Fruit fly (Drosophila melanogaster) whole organism, embryonic: ENCODE results near the gene CG14960.
A peak's percentile ranks its signal among the peaks of the same experiment; 100 is the strongest.

Experiments used
- Antp ChIP-seq: fragments of 200-800 bp; sonication (Bioruptor generic); optimal IDR thresholded peaks from 3 replicates; lab custom pipeline; 2016; ENCODE audit warnings: missing biosample characterization, missing genetic modification characterization
- Asciz ChIP-seq: fragments of 200-800 bp; sonication (Bioruptor generic); optimal IDR thresholded peaks from 2 replicates; lab custom pipeline; 2017; ENCODE audit warnings: missing biosample characterization, mild to moderate bottlenecking, missing genetic modification characterization, missing genetic modification reagents
- B-H2 ChIP-seq: fragments of 200-800 bp; sonication (Bioruptor generic); optimal IDR thresholded peaks from 2 replicates; lab custom pipeline; 2018; ENCODE audit warnings: missing biosample characterization, mild to moderate bottlenecking, missing genetic modification characterization
- C15 ChIP-seq: fragments of 200-800 bp; sonication (Bioruptor generic); IDR thresholded peaks from 3 replicates; pipeline ENCODE4 v1.3.6; 2022; ENCODE audit warnings: missing biosample characterization, missing genetic modification characterization
- CG10431 ChIP-seq: fragments of 200-800 bp; sonication (Bioruptor generic); optimal IDR thresholded peaks from 3 replicates; lab custom pipeline; 2018; ENCODE audit warnings: missing biosample characterization, mild to moderate bottlenecking, missing genetic modification characterization
- CG12071 ChIP-seq: fragments of 200-800 bp; sonication (Bioruptor generic); optimal IDR thresholded peaks from 3 replicates; lab custom pipeline; 2018; ENCODE audit warnings: missing biosample characterization, mild to moderate bottlenecking, missing genetic modification characterization
- CG14441 ChIP-seq: fragments of 200-800 bp; sonication (Bioruptor generic); IDR thresholded peaks from 2 replicates; pipeline ENCODE4 v1.3.6; 2022; ENCODE audit warnings: missing biosample characterization, missing genetic modification characterization
- CG15479 ChIP-seq: fragments of 200-800 bp; sonication (Bioruptor generic); optimal IDR thresholded peaks from 3 replicates; lab custom pipeline; 2019; ENCODE audit warnings: missing biosample characterization, mild to moderate bottlenecking, missing genetic modification characterization, moderate library complexity
- CG1602 ChIP-seq: fragments of 200-800 bp; sonication (Bioruptor generic); optimal IDR thresholded peaks from 3 replicates; lab custom pipeline; 2016; ENCODE audit warnings: missing biosample characterization, missing genetic modification characterization
- CG18262 ChIP-seq: fragments of 200-800 bp; optimal IDR thresholded peaks from 3 replicates; lab custom pipeline; 2019; ENCODE audit warnings: missing biosample characterization, mild to moderate bottlenecking, missing genetic modification characterization, moderate library complexity
- CG1832 ChIP-seq: fragments of 200-800 bp; sonication (Bioruptor generic); optimal IDR thresholded peaks from 2 replicates; lab custom pipeline; 2017; ENCODE audit warnings: missing biosample characterization, mild to moderate bottlenecking, missing genetic modification characterization, inconsistent platforms
- CG2199 ChIP-seq: fragments of 200-800 bp; sonication (Bioruptor generic); IDR thresholded peaks from 3 replicates; pipeline ENCODE4 v1.3.6; 2022; ENCODE audit warnings: missing biosample characterization, missing genetic modification characterization
- CG2712 ChIP-seq: fragments of 200-800 bp; optimal IDR thresholded peaks from 3 replicates; lab custom pipeline; 2019; ENCODE audit warnings: missing biosample characterization, mild to moderate bottlenecking, missing genetic modification characterization, moderate library complexity
- CG32772 ChIP-seq: fragments of 200-800 bp; sonication (Bioruptor generic); IDR thresholded peaks from 2 replicates; pipeline ENCODE4 v1.3.6; 2022; ENCODE audit warnings: missing biosample characterization, missing genetic modification characterization
- CG3281 ChIP-seq: fragments of 200-800 bp; sonication (Bioruptor generic); optimal IDR thresholded peaks from 3 replicates; lab custom pipeline; 2017; ENCODE audit warnings: missing biosample characterization, mild to moderate bottlenecking, missing genetic modification characterization
- CG42726 ChIP-seq: fragments of 200-800 bp; sonication (Bioruptor generic); IDR thresholded peaks from 2 replicates; pipeline ENCODE4 v1.3.6; 2022; ENCODE audit warnings: missing biosample characterization, missing genetic modification characterization; ENCODE audit not compliant: partially characterized antibody
- CG43689 ChIP-seq: fragments of 200-800 bp; sonication (Bioruptor generic); IDR thresholded peaks from 2 replicates; pipeline ENCODE4 v1.3.6; 2022; ENCODE audit warnings: missing biosample characterization, missing genetic modification characterization
- CG4617 ChIP-seq: fragments of 200-800 bp; sonication (Bioruptor generic); optimal IDR thresholded peaks from 3 replicates; lab custom pipeline; 2016; ENCODE audit warnings: missing biosample characterization, missing genetic modification characterization, borderline replicate concordance
- CG4854 ChIP-seq: fragments of 200-800 bp; sonication (Bioruptor generic); optimal IDR thresholded peaks from 2 replicates; lab custom pipeline; 2016; ENCODE audit warnings: missing biosample characterization, missing genetic modification characterization, inconsistent platforms
- CG6272 ChIP-seq: fragments of 200-800 bp; sonication (Bioruptor generic); IDR thresholded peaks from 2 replicates; pipeline ENCODE4 v1.3.6; 2022; ENCODE audit warnings: missing biosample characterization, missing genetic modification characterization
- CG6791 ChIP-seq: fragments of 200-800 bp; sonication (Bioruptor generic); IDR thresholded peaks from 3 replicates; pipeline ENCODE4 v1.3.6; 2022; ENCODE audit warnings: missing biosample characterization, missing genetic modification characterization; ENCODE audit not compliant: partially characterized antibody
- CG7372 ChIP-seq: fragments of 200-800 bp; sonication (Bioruptor generic); IDR thresholded peaks from 2 replicates; pipeline ENCODE4 v1.3.6; 2022; ENCODE audit warnings: missing biosample characterization, missing genetic modification characterization
- CG7786 ChIP-seq: fragments of 200-800 bp; sonication (Bioruptor generic); optimal IDR thresholded peaks from 2 replicates; lab custom pipeline; 2016; ENCODE audit warnings: missing biosample characterization, missing genetic modification characterization
- CG9215 ChIP-seq: fragments of 200-800 bp; sonication (Bioruptor generic); IDR thresholded peaks from 2 replicates; pipeline ENCODE4 v1.3.6; 2022; ENCODE audit warnings: missing biosample characterization, missing genetic modification characterization
- CG9437 ChIP-seq: fragments of 200-800 bp; sonication (Bioruptor generic); optimal IDR thresholded peaks from 2 replicates; lab custom pipeline; 2018; ENCODE audit warnings: missing biosample characterization, mild to moderate bottlenecking, missing genetic modification characterization
- CG9932 ChIP-seq: fragments of 200-800 bp; sonication (Bioruptor generic); IDR thresholded peaks from 2 replicates; pipeline ENCODE4 v1.3.6; 2022; ENCODE audit warnings: missing biosample characterization, missing genetic modification characterization
- Hr39 ChIP-seq: fragments of >200 bp; optimal IDR thresholded peaks from 2 replicates; lab custom pipeline; 2017
- Nf-YC ChIP-seq: fragments of 200-800 bp; optimal IDR thresholded peaks from 3 replicates; lab custom pipeline; 2019; ENCODE audit warnings: missing biosample characterization, mild to moderate bottlenecking, missing genetic modification characterization, moderate library complexity
- Pdp1 ChIP-seq, 2 experiments: fragments of 200-800 bp; sonication (Bioruptor generic); optimal IDR thresholded peaks; 3 replicates each; lab custom pipeline; 2016; ENCODE audit warnings: missing biosample characterization in 2 of 2, missing genetic modification characterization in 2 of 2, mild to moderate bottlenecking in 1 of 2, moderate library complexity in 1 of 2
- ash1 ChIP-seq: fragments of 200-800 bp; sonication (Bioruptor generic); optimal IDR thresholded peaks from 2 replicates; lab custom pipeline; 2018; ENCODE audit warnings: missing biosample characterization, mild to moderate bottlenecking, missing genetic modification characterization
- cas ChIP-seq: fragments of 200-800 bp; sonication (Bioruptor generic); IDR thresholded peaks from 2 replicates; pipeline ENCODE4 v1.3.6; 2022; ENCODE audit warnings: missing biosample characterization, missing genetic modification characterization
- chinmo ChIP-seq: fragments of 200-800 bp; sonication (Bioruptor generic); IDR thresholded peaks from 4 replicates; pipeline ENCODE4 v1.3.6; 2022; ENCODE audit warnings: missing biosample characterization, missing genetic modification characterization; ENCODE audit not compliant: partially characterized antibody
- chm ChIP-seq: fragments of 200-800 bp; sonication (Bioruptor generic); IDR thresholded peaks from 2 replicates; pipeline ENCODE4 v1.3.6; 2022; ENCODE audit warnings: missing biosample characterization, missing genetic modification characterization
- chn ChIP-seq: fragments of 200-800 bp; sonication (Bioruptor generic); optimal IDR thresholded peaks from 2 replicates; lab custom pipeline; 2016; ENCODE audit warnings: missing biosample characterization, missing genetic modification characterization
- ewg ChIP-seq: fragments of 200-800 bp; sonication (Bioruptor generic); optimal IDR thresholded peaks from 3 replicates; lab custom pipeline; 2017; ENCODE audit warnings: mild to moderate bottlenecking, missing biosample characterization, missing genetic modification reagents, missing genetic modification characterization
- gfzf ChIP-seq: fragments of 200-800 bp; sonication (Bioruptor generic); optimal IDR thresholded peaks from 2 replicates; lab custom pipeline; 2016; ENCODE audit warnings: missing biosample characterization, mild to moderate bottlenecking, missing genetic modification characterization, moderate library complexity
- jumu ChIP-seq: fragments of 200-800 bp; sonication (Bioruptor generic); optimal IDR thresholded peaks from 3 replicates; lab custom pipeline; 2016; ENCODE audit warnings: missing biosample characterization, missing genetic modification characterization
- kni ChIP-seq: fragments of 200-800 bp; sonication (Bioruptor generic); optimal IDR thresholded peaks from 3 replicates; lab custom pipeline; 2017; ENCODE audit warnings: mild to moderate bottlenecking, missing biosample characterization, missing genetic modification reagents, missing genetic modification characterization
- lilli ChIP-seq: fragments of 200-800 bp; sonication (Bioruptor generic); optimal IDR thresholded peaks from 3 replicates; lab custom pipeline; 2016; ENCODE audit warnings: missing biosample characterization, missing genetic modification characterization
- pfk ChIP-seq: fragments of 200-800 bp; sonication (Bioruptor generic); optimal IDR thresholded peaks from 2 replicates; lab custom pipeline; 2018; ENCODE audit warnings: missing biosample characterization, mild to moderate bottlenecking, missing genetic modification characterization, moderate library complexity
- psq ChIP-seq: fragments of 200-800 bp; sonication (Bioruptor generic); optimal IDR thresholded peaks from 2 replicates; lab custom pipeline; 2017; ENCODE audit warnings: missing biosample characterization, missing genetic modification characterization
- sens-2 ChIP-seq: fragments of 200-800 bp; sonication (Bioruptor generic); IDR thresholded peaks from 2 replicates; pipeline ENCODE4 v1.3.6; 2022; ENCODE audit warnings: missing biosample characterization, missing genetic modification characterization
- sima ChIP-seq: fragments of 200-800 bp; sonication (Bioruptor generic); optimal IDR thresholded peaks from 2 replicates; lab custom pipeline; 2016; ENCODE audit warnings: missing biosample characterization, missing genetic modification characterization
- slp2 ChIP-seq: fragments of 200-800 bp; sonication (Bioruptor generic); optimal IDR thresholded peaks from 2 replicates; lab custom pipeline; 2016; ENCODE audit warnings: missing biosample characterization, missing genetic modification characterization
- sna ChIP-seq: fragments of 200-800 bp; sonication (Bioruptor generic); IDR thresholded peaks from 2 replicates; pipeline ENCODE4 v1.3.6; 2022; ENCODE audit warnings: missing biosample characterization, missing genetic modification characterization; ENCODE audit not compliant: partially characterized antibody
- sob ChIP-seq: fragments of 200-800 bp; sonication (Bioruptor generic); IDR thresholded peaks from 2 replicates; pipeline ENCODE4 v1.3.6; 2022; ENCODE audit warnings: missing biosample characterization, missing genetic modification characterization
- stc ChIP-seq: fragments of 200-800 bp; sonication (Bioruptor generic); IDR thresholded peaks from 2 replicates; pipeline ENCODE4 v1.3.6; 2022; ENCODE audit warnings: missing biosample characterization, missing genetic modification characterization
- sug ChIP-seq: fragments of 200-800 bp; optimal IDR thresholded peaks from 2 replicates; lab custom pipeline; 2019; ENCODE audit warnings: missing biosample characterization, mild to moderate bottlenecking, missing genetic modification characterization, moderate library complexity
- twi ChIP-seq: fragments of 200-800 bp; optimal IDR thresholded peaks from 2 replicates; lab custom pipeline; 2019; ENCODE audit warnings: missing biosample characterization, mild to moderate bottlenecking, missing genetic modification characterization, moderate library complexity
- zen ChIP-seq: fragments of 200-800 bp; sonication (Bioruptor generic); optimal IDR thresholded peaks from 3 replicates; lab custom pipeline; 2018; ENCODE audit warnings: missing biosample characterization, mild to moderate bottlenecking, missing genetic modification characterization, moderate library complexity

Gene CG14960

DNA sequence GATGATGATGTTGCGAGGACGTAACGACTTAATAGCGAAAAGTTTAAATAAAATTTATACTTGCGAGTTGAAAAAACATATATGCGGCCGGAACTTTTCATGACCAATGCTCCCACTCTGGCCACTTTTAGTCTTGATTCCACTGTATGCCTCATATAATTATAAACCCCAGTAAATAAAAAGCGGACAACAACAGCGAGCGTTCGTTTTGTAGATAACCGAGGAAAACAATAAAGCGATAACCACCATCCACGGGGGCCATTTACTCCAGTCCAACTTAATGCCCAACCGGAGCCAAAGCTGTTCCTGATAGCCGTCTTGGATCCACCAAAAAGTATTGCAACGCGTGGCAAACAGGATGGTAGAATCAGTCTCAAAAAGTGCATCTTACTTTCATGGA is 34.5 kb upstream of the CG14960 start (continued):
- TF ChIP-seq CG6791: no peak
- TF ChIP-seq CG9437 (GFP tag; lab: Kevin White, UChicago): no peak
- TF ChIP-seq CG7786: no peak
- no peak for TF ChIP-seq Hr39 (lab: Kevin White, UChicago)
- no peak for TF ChIP-seq kni
- TF ChIP-seq CG2199 (GFP tag; lab: Robert Waterston, UW): peak; percentile 64; the same call in 1 of the 3 replicates
- TF ChIP-seq sug (tag; lab: Kevin White, UChicago): peak; percentile 91
- TF ChIP-seq ewg (GFP tag; lab: Kevin White, UChicago): no peak
- peak; percentile 31 for TF ChIP-seq B-H2 (GFP tag; lab: Kevin White, UChicago)
- TF ChIP-seq CG4617 (GFP tag; lab: Kevin White, UChicago): no peak
- no peak for TF ChIP-seq chinmo (GFP tag; lab: Robert Waterston, UW)
- TF ChIP-seq CG32772 (GFP tag; lab: Robert Waterston, UW): no peak
- TF ChIP-seq CG7372 (GFP tag; lab: Robert Waterston, UW): no peak
- no peak for TF ChIP-seq jumu (GFP tag; lab: Kevin White, UChicago)
- peak; percentile 25; the same call in 1 of the 2 replicates for TF ChIP-seq sob (GFP tag; lab: Robert Waterston, UW)
- no peak for TF ChIP-seq sna (GFP tag; lab: Robert Waterston, UW)
- no peak for TF ChIP-seq C15
- TF ChIP-seq sima: no peak
- TF ChIP-seq Asciz (GFP tag; lab: Kevin White, UChicago): no peak

DNA sequence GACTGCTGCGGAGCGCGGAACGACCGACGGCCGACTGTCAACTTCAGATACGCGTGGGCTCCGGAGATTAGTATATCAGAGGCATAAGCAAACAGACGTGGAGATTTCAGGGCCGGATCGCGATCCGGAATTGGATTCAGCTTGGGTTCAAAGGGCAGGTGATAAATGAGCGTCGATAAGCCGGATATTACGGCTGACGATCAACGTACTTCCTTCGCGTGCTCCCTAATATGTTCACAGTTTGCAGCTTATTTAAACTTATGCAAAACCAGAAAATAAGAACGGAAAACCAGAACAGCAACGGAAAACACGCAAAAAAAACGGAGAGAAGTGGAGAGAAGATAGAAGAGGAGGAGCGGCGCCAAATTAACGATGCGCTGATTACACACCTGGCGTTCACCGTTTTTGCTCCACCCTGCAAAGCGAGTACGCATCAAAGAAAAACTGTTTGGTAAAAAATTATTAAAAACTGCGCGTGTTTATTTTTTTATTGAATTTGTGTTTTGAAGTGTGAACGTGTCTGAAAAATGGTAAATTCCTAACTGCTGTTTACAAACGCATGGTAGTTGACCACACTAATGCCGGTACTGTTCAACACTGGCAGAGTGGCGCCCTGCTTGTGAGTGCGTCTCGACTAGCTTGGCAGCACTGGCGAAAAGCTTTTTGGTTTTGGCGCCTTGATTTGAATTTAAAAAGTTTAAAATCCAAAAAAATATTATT is 31.6 kb upstream of the CG14960 start, which contains the start of gene CG17746:
Gene CG17746 (minus strand): TSS at position 546 of the 720 bp plus-strand sequence.
- no peak for TF ChIP-seq CG42726
- TF ChIP-seq CG15479 (GFP tag; lab: Kevin White, UChicago): no peak
- TF ChIP-seq slp2 (GFP tag; lab: Kevin White, UChicago): no peak
- peak; percentile 74 for TF ChIP-seq CG9932 (GFP tag; lab: Robert Waterston, UW)
- TF ChIP-seq B-H2 (GFP tag; lab: Kevin White, UChicago): peak; percentile 67
- no peak for TF ChIP-seq CG6272
- no peak for TF ChIP-seq CG1832
- TF ChIP-seq lilli: peak; percentile 62
- peak; percentile 11 for TF ChIP-seq CG1602 (GFP tag; lab: Kevin White, UChicago)
- TF ChIP-seq stc (GFP tag; lab: Robert Waterston, UW): no peak
- no peak for TF ChIP-seq pfk (GFP tag; lab: Kevin White, UChicago)
- peak; percentile 56 for TF ChIP-seq CG2712 (tag; lab: Kevin White, UChicago)
- TF ChIP-seq CG9215 (GFP tag; lab: Robert Waterston, UW): no peak
- TF ChIP-seq ash1: no peak
- TF ChIP-seq zen (tag; lab: Kevin White, UChicago): peak; percentile 21
- TF ChIP-seq sens-2: no peak
- peak; percentile 33; the same call in 1 of the 2 replicates for TF ChIP-seq cas (GFP tag; lab: Robert Waterston, UW)
- peak; percentile 8 for TF ChIP-seq CG3281
- no peak for TF ChIP-seq CG43689 (GFP tag; lab: Robert Waterston, UW)
- TF ChIP-seq CG18262 (tag; lab: Kevin White, UChicago): no peak
- peak; percentile 40 for TF ChIP-seq Nf-YC
- TF ChIP-seq CG14441 (GFP tag; lab: Robert Waterston, UW): no peak
- peak; percentile 9 for TF ChIP-seq psq
- no peak for TF ChIP-seq CG12071 (GFP tag; lab: Kevin White, UChicago)
- TF ChIP-seq CG10431: no peak
- TF ChIP-seq CG4854 (GFP tag; lab: Kevin White, UChicago): peak; percentile 42
- peak; percentile 99 for TF ChIP-seq gfzf (GFP tag; lab: Kevin White, UChicago)
- TF ChIP-seq chm (GFP tag; lab: Robert Waterston, UW): no peak
- TF ChIP-seq twi (tag; lab: Kevin White, UChicago): no peak
- peak in 1 of 2 experiments; percentile 63 for TF ChIP-seq Pdp1 (GFP tag; optimal IDR thresholded peaks at IDR 0.05; lab: Kevin White, UChicago)
- peak; percentile 34 for TF ChIP-seq Antp (GFP tag; lab: Kevin White, UChicago)
- TF ChIP-seq chn (GFP tag; lab: Kevin White, UChicago): peak; percentile 21
